Fruit fly (Drosophila melanogaster): ENCODE results near the gene Dpck.
A peak's percentile ranks its signal among the peaks of the same experiment; 100 is the strongest.

Dpck gene

dm6 chr3R:7079718-7080117 lies 2.3 kb upstream of the Dpck start:
- TF ChIP-seq h (GFP tag; optimal IDR thresholded peaks at IDR 0.05) (no peak), OdsH (GFP tag; optimal IDR thresholded peaks at IDR 0.05) (no peak), GATAd (GFP tag; optimal IDR thresholded peaks at IDR 0.05) (no peak), Sp1 (GFP tag; optimal IDR thresholded peaks at IDR 0.05) (no peak), brk (GFP tag; optimal IDR thresholded peaks at IDR 0.05) (no peak)

dm6 chr3R:7080157-7080916 lies 1.6 kb upstream of the Dpck start, which contains the start of gene Ref1:
TSS of gene Ref1 (minus strand) at chr3R:7080387.
- peak; percentile 63 for TF ChIP-seq woc (GFP tag; optimal IDR thresholded peaks at IDR 0.05)
- no peak for TF ChIP-seq Hr83 (GFP tag; optimal IDR thresholded peaks at IDR 0.05; ENCODE audit: poor library complexity, severe bottlenecking)
- no peak for TF ChIP-seq Myc (optimal IDR thresholded peaks at IDR 0.05)
- no peak for TF ChIP-seq psq (GFP tag; optimal IDR thresholded peaks at IDR 0.05)

- no peak for TF ChIP-seq Rel (GFP tag; optimal IDR thresholded peaks at IDR 0.05)
- peak; percentile 91 for TF ChIP-seq Rel (tag; optimal IDR thresholded peaks at IDR 0.05)
- TF ChIP-seq fru (GFP tag; optimal IDR thresholded peaks at IDR 0.05) = no peak
Observed at dm6 chr3R:7083750-7084149, 1.8 kb downstream of the Dpck start.

- TF ChIP-seq Rel (GFP tag; optimal IDR thresholded peaks at IDR 0.05) = no peak
- peak; percentile 44 for TF ChIP-seq Rel (tag; optimal IDR thresholded peaks at IDR 0.05)
- TF ChIP-seq Dfd (GFP tag; optimal IDR thresholded peaks at IDR 0.05) = no peak
- no peak for TF ChIP-seq dsf (GFP tag; optimal IDR thresholded peaks at IDR 0.05; ENCODE audit: borderline replicate concordance)
- no peak for TF ChIP-seq br (GFP tag; optimal IDR thresholded peaks at IDR 0.05)
- no peak for TF ChIP-seq lola (GFP tag; optimal IDR thresholded peaks at IDR 0.05)
- no peak for TF ChIP-seq tai (GFP tag; optimal IDR thresholded peaks at IDR 0.05)
- no peak for TF ChIP-seq foxo (GFP tag; optimal IDR thresholded peaks at IDR 0.05)
- no peak for TF ChIP-seq dl (GFP tag; optimal IDR thresholded peaks at IDR 0.05; ENCODE audit: insufficient read depth in 1 of 2, partially characterized antibody in 2 of 2)
- TF ChIP-seq Hr78 (GFP tag; optimal IDR thresholded peaks at IDR 0.05) = no peak
Observed at dm6 chr3R:7085455-7085854, 3.5 kb downstream of the Dpck start.

- TF ChIP-seq CrebA (GFP tag; optimal IDR thresholded peaks at IDR 0.05; ENCODE audit: borderline replicate concordance) = no peak
- TF ChIP-seq lola (GFP tag; optimal IDR thresholded peaks at IDR 0.05) = no peak
- TF ChIP-seq Jra (GFP tag; optimal IDR thresholded peaks at IDR 0.05) = no peak
- TF ChIP-seq ey (GFP tag; optimal IDR thresholded peaks at IDR 0.05) = no peak
- no peak for TF ChIP-seq Hnf4 (GFP tag; optimal IDR thresholded peaks at IDR 0.05)
- TF ChIP-seq rgr (GFP tag; optimal IDR thresholded peaks at IDR 0.05) = no peak
- no peak for TF ChIP-seq br (GFP tag; optimal IDR thresholded peaks at IDR 0.05)
- TF ChIP-seq HLH106 (tag; optimal IDR thresholded peaks at IDR 0.05) = no peak
- no peak for TF ChIP-seq brk (GFP tag; optimal IDR thresholded peaks at IDR 0.05)
- TF ChIP-seq Rel (GFP tag; optimal IDR thresholded peaks at IDR 0.05) = no peak
- no peak for TF ChIP-seq Rel (tag; optimal IDR thresholded peaks at IDR 0.05)
- no peak for TF ChIP-seq Myc (optimal IDR thresholded peaks at IDR 0.05)
- TF ChIP-seq CG9705 (GFP tag; optimal IDR thresholded peaks at IDR 0.05) = no peak
- no peak for TF ChIP-seq GATAd (GFP tag; optimal IDR thresholded peaks at IDR 0.05)
- no peak for TF ChIP-seq Vsx2 (GFP tag; optimal IDR thresholded peaks at IDR 0.05; ENCODE audit: partially characterized antibody)
- TF ChIP-seq pan (optimal IDR thresholded peaks at IDR 0.05) = no peak
Observed at dm6 chr3R:7085983-7086376, 4.0 kb downstream of the Dpck start, which contains the start of gene Tailor. TSS of gene Tailor (minus strand) at chr3R:7086083.
